Fruit fly (Drosophila melanogaster) whole organism, embryonic: ENCODE measurements around the gene CG34117.

Experiments
- ATbp ChIP-seq: fragments of 200-800 bp; sonication (Bioruptor generic); optimal IDR thresholded peaks from 2 replicates; lab custom pipeline; 2017; ENCODE audit warnings: missing biosample characterization, mild to moderate bottlenecking, missing genetic modification characterization, missing genetic modification reagents
- Atf6 ChIP-seq: fragments of 200-800 bp; sonication (Bioruptor generic); IDR thresholded peaks from 2 replicates; pipeline ENCODE4 v1.3.6; 2022; ENCODE audit warnings: missing biosample characterization, missing genetic modification characterization
- CG10565 ChIP-seq: fragments of 200-800 bp; sonication (Bioruptor generic); optimal IDR thresholded peaks from 3 replicates; lab custom pipeline; 2016; ENCODE audit warnings: missing biosample characterization, mild to moderate bottlenecking, missing genetic modification characterization
- CG10979 ChIP-seq: fragments of 200-800 bp; sonication (Bioruptor generic); optimal IDR thresholded peaks from 2 replicates; lab custom pipeline; 2018; ENCODE audit warnings: missing biosample characterization, mild to moderate bottlenecking, missing genetic modification characterization, moderate library complexity
- CG12299 ChIP-seq: fragments of 200-800 bp; sonication (Bioruptor generic); optimal IDR thresholded peaks from 2 replicates; lab custom pipeline; 2018; ENCODE audit warnings: missing biosample characterization, mild to moderate bottlenecking, missing genetic modification characterization
- CG12391 ChIP-seq: fragments of 200-800 bp; sonication (Bioruptor generic); optimal IDR thresholded peaks from 3 replicates; lab custom pipeline; 2018; ENCODE audit warnings: missing biosample characterization, mild to moderate bottlenecking, missing genetic modification characterization, moderate library complexity
- CG14667 ChIP-seq: fragments of 200-800 bp; sonication (Bioruptor generic); IDR thresholded peaks from 2 replicates; pipeline ENCODE4 v1.3.6; 2022; ENCODE audit warnings: missing biosample characterization, missing genetic modification characterization
- CG18619 ChIP-seq: fragments of 200-800 bp; sonication (Bioruptor generic); optimal IDR thresholded peaks from 3 replicates; lab custom pipeline; 2017; ENCODE audit warnings: missing biosample characterization, mild to moderate bottlenecking, missing genetic modification characterization
- CG31388 ChIP-seq: fragments of 200-800 bp; sonication (Bioruptor generic); optimal IDR thresholded peaks from 2 replicates; lab custom pipeline; 2016; ENCODE audit warnings: missing biosample characterization, missing genetic modification characterization
- CG32532 ChIP-seq: fragments of 200-800 bp; sonication (Bioruptor generic); IDR thresholded peaks from 2 replicates; pipeline ENCODE4 v1.3.6; 2022; ENCODE audit warnings: missing biosample characterization, missing genetic modification characterization
- CG3281 ChIP-seq: fragments of 200-800 bp; sonication (Bioruptor generic); optimal IDR thresholded peaks from 3 replicates; lab custom pipeline; 2017; ENCODE audit warnings: missing biosample characterization, mild to moderate bottlenecking, missing genetic modification characterization
- CG3407 ChIP-seq: fragments of 200-800 bp; sonication (Bioruptor generic); optimal IDR thresholded peaks from 2 replicates; lab custom pipeline; 2018; ENCODE audit warnings: missing biosample characterization, mild to moderate bottlenecking, missing genetic modification characterization
- CG34376 ChIP-seq: fragments of 200-800 bp; sonication (Bioruptor generic); optimal IDR thresholded peaks from 2 replicates; lab custom pipeline; 2018; ENCODE audit warnings: missing biosample characterization, mild to moderate bottlenecking, missing genetic modification characterization
- CG4404 ChIP-seq: fragments of 200-800 bp; sonication (Bioruptor generic); IDR thresholded peaks from 2 replicates; pipeline ENCODE4 v1.3.6; 2022; ENCODE audit warnings: missing biosample characterization, missing genetic modification characterization
- CG6272 ChIP-seq: fragments of 200-800 bp; sonication (Bioruptor generic); IDR thresholded peaks from 2 replicates; pipeline ENCODE4 v1.3.6; 2022; ENCODE audit warnings: missing biosample characterization, missing genetic modification characterization
- CG6765 ChIP-seq: fragments of 200-800 bp; sonication (Bioruptor generic); optimal IDR thresholded peaks from 3 replicates; lab custom pipeline; 2017; ENCODE audit warnings: missing biosample characterization, mild to moderate bottlenecking, missing genetic modification characterization
- CG7745 ChIP-seq: fragments of 200-800 bp; sonication (Bioruptor generic); optimal IDR thresholded peaks from 2 replicates; lab custom pipeline; 2018; ENCODE audit warnings: missing biosample characterization, mild to moderate bottlenecking, missing genetic modification characterization, moderate library complexity
- CG7987 ChIP-seq: fragments of 200-800 bp; sonication (Bioruptor generic); optimal IDR thresholded peaks from 2 replicates; lab custom pipeline; 2018; ENCODE audit warnings: missing biosample characterization, mild to moderate bottlenecking, missing genetic modification characterization, moderate library complexity
- Dek ChIP-seq: fragments of 200-800 bp; sonication (Bioruptor generic); optimal IDR thresholded peaks from 3 replicates; lab custom pipeline; 2019; ENCODE audit warnings: missing biosample characterization, mild to moderate bottlenecking, missing genetic modification characterization, moderate library complexity
- Dll ChIP-seq: fragments of 200-800 bp; sonication (Bioruptor generic); IDR thresholded peaks from 4 replicates; pipeline ENCODE4 v1.3.6; 2022; ENCODE audit warnings: missing biosample characterization, missing genetic modification characterization; ENCODE audit not compliant: partially characterized antibody
- Doc3 ChIP-seq: fragments of 200-800 bp; sonication (Bioruptor generic); IDR thresholded peaks from 3 replicates; pipeline ENCODE4 v1.3.6; 2022; ENCODE audit warnings: missing biosample characterization, missing genetic modification characterization; ENCODE audit not compliant: partially characterized antibody
- Ets97D ChIP-seq: fragments of 200-800 bp; sonication (Bioruptor generic); optimal IDR thresholded peaks from 3 replicates; lab custom pipeline; 2016; ENCODE audit warnings: missing biosample characterization, missing genetic modification characterization
- HLHmδ ChIP-seq: fragments of 200-800 bp; sonication (Bioruptor generic); optimal IDR thresholded peaks from 2 replicates; lab custom pipeline; 2018; ENCODE audit warnings: missing biosample characterization, mild to moderate bottlenecking, missing genetic modification characterization, moderate library complexity
- Mad ChIP-seq: fragments of 200-800 bp; sonication (Bioruptor generic); optimal IDR thresholded peaks from 2 replicates; lab custom pipeline; 2016; ENCODE audit warnings: missing biosample characterization, missing genetic modification characterization
- Neu2 ChIP-seq: fragments of 200-800 bp; sonication (Bioruptor generic); optimal IDR thresholded peaks from 3 replicates; lab custom pipeline; 2016; ENCODE audit warnings: missing biosample characterization, missing genetic modification characterization, borderline replicate concordance
- Nf-YB ChIP-seq: fragments of 200-800 bp; sonication (Bioruptor generic); optimal IDR thresholded peaks from 3 replicates; lab custom pipeline; 2019; ENCODE audit warnings: missing biosample characterization, mild to moderate bottlenecking, missing genetic modification characterization, moderate library complexity
- Pdp1 ChIP-seq, 2 experiments: fragments of 200-800 bp; sonication (Bioruptor generic); optimal IDR thresholded peaks; 3 replicates each; lab custom pipeline; 2016; ENCODE audit warnings: missing biosample characterization in 2 of 2, missing genetic modification characterization in 2 of 2, mild to moderate bottlenecking in 1 of 2, moderate library complexity in 1 of 2
- Sox102F ChIP-seq: fragments of 200-800 bp; sonication (Bioruptor generic); optimal IDR thresholded peaks from 2 replicates; lab custom pipeline; 2018; ENCODE audit warnings: missing biosample characterization, mild to moderate bottlenecking, missing genetic modification characterization, moderate library complexity
- Sry-δ ChIP-seq: fragments of 200-800 bp; sonication (Bioruptor generic); optimal IDR thresholded peaks from 2 replicates; lab custom pipeline; 2016; ENCODE audit warnings: missing biosample characterization, missing genetic modification characterization
- cg ChIP-seq: fragments of 200-800 bp; sonication (Bioruptor generic); optimal IDR thresholded peaks from 3 replicates; lab custom pipeline; 2019; ENCODE audit warnings: missing biosample characterization, mild to moderate bottlenecking, missing genetic modification characterization, moderate library complexity
- crp ChIP-seq, 2 experiments: fragments of 200-800 bp; sonication (Bioruptor generic); optimal IDR thresholded peaks; 2 replicates in 1 of 2; 3 replicates in 1 of 2; lab custom pipeline; 2017; ENCODE audit warnings: missing biosample characterization in 2 of 2, missing genetic modification characterization in 2 of 2, mild to moderate bottlenecking in 1 of 2, moderate library complexity in 1 of 2
- danr ChIP-seq: fragments of 200-800 bp; sonication (Bioruptor generic); IDR thresholded peaks from 2 replicates; pipeline ENCODE4 v1.3.6; 2022; ENCODE audit warnings: missing biosample characterization, missing genetic modification characterization
- dati ChIP-seq: fragments of 200-800 bp; sonication (Bioruptor generic); IDR thresholded peaks from 2 replicates; pipeline ENCODE4 v1.3.6; 2022; ENCODE audit warnings: missing biosample characterization, missing genetic modification characterization
- eyg ChIP-seq: fragments of 200-800 bp; sonication (Bioruptor generic); optimal IDR thresholded peaks from 3 replicates; lab custom pipeline; 2016; ENCODE audit warnings: missing biosample characterization, missing genetic modification characterization
- fu2 ChIP-seq: fragments of 200-800 bp; sonication (Bioruptor generic); optimal IDR thresholded peaks from 2 replicates; lab custom pipeline; 2016; ENCODE audit warnings: missing biosample characterization, missing genetic modification characterization
- gce ChIP-seq: fragments of 200-800 bp; sonication (Bioruptor generic); IDR thresholded peaks from 3 replicates; pipeline ENCODE4 v1.3.6; 2022; ENCODE audit warnings: missing biosample characterization, missing genetic modification characterization
- hb ChIP-seq: fragments of 200-800 bp; sonication (Bioruptor generic); IDR thresholded peaks from 3 replicates; pipeline ENCODE4 v1.3.6; 2022; ENCODE audit warnings: missing biosample characterization, missing genetic modification characterization; ENCODE audit not compliant: partially characterized antibody
- lab ChIP-seq: fragments of 200-800 bp; sonication (Bioruptor generic); optimal IDR thresholded peaks from 3 replicates; lab custom pipeline; 2017; ENCODE audit warnings: missing biosample characterization, missing genetic modification characterization, mild to moderate bottlenecking, moderate library complexity, missing genetic modification reagents
- lov ChIP-seq, 2 experiments: fragments of 200-800 bp in 1 of 2; fragments of >200 bp in 1 of 2; sonication (Bioruptor generic) in 1 of 2; IDR thresholded peaks in 1 of 2; optimal IDR thresholded peaks in 1 of 2; 2 replicates in 1 of 2; 3 replicates in 1 of 2; pipeline versions ENCODE4 v1.3.6 to Lab custom; 2017 to 2022; ENCODE audit warnings: missing biosample characterization in 1 of 2, missing genetic modification characterization in 1 of 2
- mam ChIP-seq: fragments of 200-800 bp; sonication (Bioruptor generic); optimal IDR thresholded peaks from 3 replicates; lab custom pipeline; 2016; ENCODE audit warnings: missing biosample characterization, missing genetic modification characterization
- nerfin-2 ChIP-seq: fragments of 200-800 bp; sonication (Bioruptor generic); IDR thresholded peaks from 2 replicates; pipeline ENCODE4 v1.3.6; 2022; ENCODE audit warnings: missing biosample characterization, missing genetic modification characterization; ENCODE audit not compliant: partially characterized antibody
- ro ChIP-seq: fragments of 200-800 bp; sonication (Bioruptor generic); IDR thresholded peaks from 2 replicates; pipeline ENCODE4 v1.3.6; 2022; ENCODE audit warnings: missing biosample characterization, missing genetic modification characterization
- salm ChIP-seq: fragments of 200-800 bp; sonication (Bioruptor generic); optimal IDR thresholded peaks from 2 replicates; lab custom pipeline; 2018; ENCODE audit warnings: missing biosample characterization, mild to moderate bottlenecking, missing genetic modification characterization
- tap ChIP-seq: fragments of 200-800 bp; optimal IDR thresholded peaks from 3 replicates; lab custom pipeline; 2019; ENCODE audit warnings: missing biosample characterization, mild to moderate bottlenecking, missing genetic modification characterization, moderate library complexity
- trh ChIP-seq: fragments of 200-800 bp; sonication (Bioruptor generic); optimal IDR thresholded peaks from 2 replicates; lab custom pipeline; 2016; ENCODE audit warnings: missing biosample characterization, missing genetic modification characterization
- vnd ChIP-seq: fragments of 200-800 bp; sonication (Bioruptor generic); IDR thresholded peaks from 3 replicates; pipeline ENCODE4 v1.3.6; 2022; ENCODE audit warnings: missing biosample characterization, missing genetic modification characterization; ENCODE audit not compliant: partially characterized antibody
- wek ChIP-seq: fragments of 200-800 bp; sonication (Bioruptor generic); optimal IDR thresholded peaks from 3 replicates; lab custom pipeline; 2018; ENCODE audit warnings: missing biosample characterization, mild to moderate bottlenecking, missing genetic modification characterization, moderate library complexity

CG34117 gene

DNA sequence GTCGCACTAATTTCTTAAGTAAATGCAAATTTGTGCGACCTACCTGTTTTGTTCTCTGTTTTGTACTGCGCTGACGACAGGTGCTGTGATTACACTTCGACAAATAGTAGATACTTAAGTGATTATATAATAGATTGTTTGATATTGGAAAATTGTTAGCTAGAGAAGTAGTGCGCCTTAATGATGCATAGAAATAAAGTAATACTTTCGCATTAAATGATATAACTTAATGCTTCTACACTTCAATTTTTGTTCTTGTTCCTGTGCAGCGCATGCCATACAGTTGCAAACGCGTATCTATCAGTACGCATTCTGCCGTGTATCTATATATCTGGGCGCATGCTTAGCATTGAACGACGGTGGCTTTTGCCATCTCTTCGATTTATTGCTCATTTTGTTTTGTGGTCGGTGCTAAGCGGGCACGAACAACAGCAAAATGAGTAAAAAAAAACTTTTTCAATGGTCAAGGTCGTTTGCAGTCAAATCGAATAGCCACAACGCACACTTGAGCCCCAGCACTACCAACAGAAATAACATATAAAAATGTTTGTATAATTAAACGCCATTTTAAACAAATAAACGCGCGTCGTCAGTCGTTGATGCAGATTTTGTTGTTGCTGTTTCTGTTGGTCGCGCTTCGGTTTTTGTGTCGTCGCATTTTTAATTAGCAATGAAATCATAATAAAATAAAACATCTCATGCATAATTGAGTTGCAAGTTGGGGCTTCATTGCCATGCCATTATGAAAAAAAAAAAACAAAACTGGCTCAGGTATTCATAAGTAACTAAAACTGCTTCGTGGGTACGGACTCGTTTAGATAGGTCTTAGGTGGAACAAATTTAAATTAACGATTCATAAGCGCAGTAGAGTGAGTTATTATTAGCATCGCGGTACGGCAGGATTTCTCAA, 30.7 kb upstream of the CG34117 start (continued):
- TF ChIP-seq trh (GFP tag; lab: Kevin White, UChicago) (no peak), CG18619 (GFP tag; lab: Kevin White, UChicago) (peak; percentile 5), Pdp1 (GFP tag; optimal IDR thresholded peaks at IDR 0.05; lab: Kevin White, UChicago) (peak in 1 of 2 experiments; percentile 95), Neu2 (GFP tag; lab: Kevin White, UChicago) (no peak), CG12391 (peak; percentile 33), hb (GFP tag; lab: Robert Waterston, UW) (no peak), lab (GFP tag; lab: Kevin White, UChicago) (peak; percentile 58), CG6765 (GFP tag; lab: Kevin White, UChicago) (no peak), HLHmδ (GFP tag; lab: Kevin White, UChicago) (no peak), Ets97D (GFP tag; lab: Kevin White, UChicago) (no peak), CG12299 (no peak), Mad (GFP tag; lab: Kevin White, UChicago) (no peak), CG3281 (GFP tag; lab: Kevin White, UChicago) (peak; percentile 69), Dek (tag; lab: Kevin White, UChicago) (no peak), danr (GFP tag; lab: Robert Waterston, UW) (no peak), nerfin-2 (GFP tag; lab: Robert Waterston, UW) (no peak), Sry-δ (GFP tag; lab: Kevin White, UChicago) (no peak), CG6272 (GFP tag; lab: Robert Waterston, UW) (no peak), wek (no peak), dati (GFP tag; lab: Robert Waterston, UW) (no peak), CG10565 (GFP tag; lab: Kevin White, UChicago) (no peak), mam (peak; percentile 35), Doc3 (GFP tag; lab: Robert Waterston, UW) (no peak), CG3407 (GFP tag; lab: Kevin White, UChicago) (no peak), vnd (no peak), lov (optimal IDR thresholded peaks at IDR 0.05; lab: Kevin White, UChicago) (no peak), lov (GFP tag; IDR thresholded peaks at IDR 0.05; lab: Robert Waterston, UW) (no peak), CG7745 (tag; lab: Kevin White, UChicago) (no peak), CG4404 (GFP tag; lab: Robert Waterston, UW) (no peak), Nf-YB (GFP tag; lab: Kevin White, UChicago) (no peak), crp (GFP tag; optimal IDR thresholded peaks at IDR 0.05; lab: Kevin White, UChicago) (no peak), CG32532 (peak; percentile 56; the same call in 1 of the 2 replicates), CG14667 (no peak), ATbp (GFP tag; lab: Kevin White, UChicago) (no peak), CG34376 (GFP tag; lab: Kevin White, UChicago) (no peak), CG7987 (GFP tag; lab: Kevin White, UChicago) (no peak), tap (tag; lab: Kevin White, UChicago) (peak; percentile 45), CG31388 (no peak), gce (no peak), Dll (no peak), fu2 (GFP tag; lab: Kevin White, UChicago) (no peak), Sox102F (no peak), Atf6 (GFP tag; lab: Robert Waterston, UW) (0 out of 2 replicates have a peak, but pooled peaks have one; percentile 33), ro (no peak), cg (GFP tag; lab: Kevin White, UChicago) (no peak), CG10979 (peak; percentile 23), salm (no peak), eyg (GFP tag; lab: Kevin White, UChicago) (no peak)
